Worm (Caenorhabditis elegans) whole organism, L1 larva: ENCODE results near the gene C47A4.1.

Experiments
- blmp-1 ChIP-seq: fragments of 150-350 bp; optimal IDR thresholded peaks from 2 replicates; lab custom pipeline; 2014; ENCODE audit warnings: missing biosample characterization, missing genetic modification characterization
- ces-1 ChIP-seq: fragments of 150-350 bp; optimal IDR thresholded peaks from 2 replicates; lab custom pipeline; 2014; ENCODE audit warnings: missing biosample characterization, missing genetic modification reagents, missing genetic modification characterization
- egl-13 ChIP-seq: sonication (generic microtip); optimal IDR thresholded peaks from 2 replicates; lab custom pipeline; 2016; ENCODE audit warnings: missing genotype, missing genetic modification reagents, missing genetic modification characterization, missing compliant biosample characterization
- lir-3 ChIP-seq: sonication (generic microtip); optimal IDR thresholded peaks from 2 replicates; lab custom pipeline; 2016; ENCODE audit warnings: mild to moderate bottlenecking, missing genetic modification characterization, moderate library complexity, missing compliant biosample characterization; ENCODE audit not compliant: poor library complexity
- nhr-11 ChIP-seq: fragments of 150-350 bp; optimal IDR thresholded peaks from 2 replicates; lab custom pipeline; 2014; ENCODE audit warnings: missing biosample characterization, missing genetic modification characterization
- nhr-12 ChIP-seq: sonication (generic microtip); optimal IDR thresholded peaks from 2 replicates; lab custom pipeline; 2017; ENCODE audit warnings: missing biosample characterization, missing genetic modification characterization
- nhr-84 ChIP-seq: sonication (generic microtip); optimal IDR thresholded peaks from 2 replicates; lab custom pipeline; 2017; ENCODE audit warnings: missing biosample characterization, missing genetic modification characterization
- ztf-4 ChIP-seq: fragments of 150-350 bp; optimal IDR thresholded peaks from 2 replicates; lab custom pipeline; 2014; ENCODE audit warnings: missing biosample characterization, missing genetic modification characterization

ce11 chrIV:13745409-13745808 lies 29.2 kb upstream of the C47A4.1 start, which contains the start of gene C47A4.5:
- TF ChIP-seq blmp-1 (tag; lab: Kevin White, UChicago) (no peak), nhr-84 (no peak), nhr-12 (tag; lab: Kevin White, UChicago) (no peak), ztf-4 (tag; lab: Kevin White, UChicago) (no peak), nhr-11 (tag; lab: Kevin White, UChicago) (no peak), ces-1 (GFP tag; lab: Kevin White, UChicago) (no peak), lir-3 (tag; lab: Kevin White, UChicago) (no peak), egl-13 (tag; lab: Kevin White, UChicago) (no peak)
